Worm (Caenorhabditis elegans) whole organism, L3 larva: Measurements from ENCODE around the gene C02F5.2.
A peak's percentile ranks its signal among the peaks of the same experiment; 100 is the strongest.

Experiments
- R02D3.7 ChIP-seq: fragments of 150-350 bp; optimal IDR thresholded peaks from 2 replicates; lab custom pipeline; 2014; ENCODE audit warnings: missing biosample characterization, missing genetic modification characterization
- ama-1 ChIP-seq: fragments of 150-350 bp; optimal IDR thresholded peaks from 2 replicates; lab custom pipeline; 2018
- ceh-16 ChIP-seq: sonication (generic microtip); optimal IDR thresholded peaks from 2 replicates; lab custom pipeline; 2017; ENCODE audit warnings: missing biosample characterization, missing genetic modification characterization
- ceh-28 ChIP-seq: fragments of 150-350 bp; optimal IDR thresholded peaks from 2 replicates; lab custom pipeline; 2014; ENCODE audit warnings: missing biosample characterization, missing genetic modification reagents, missing genetic modification characterization
- ceh-82 ChIP-seq: fragments of 150-350 bp; optimal IDR thresholded peaks from 2 replicates; lab custom pipeline; 2014; ENCODE audit warnings: missing biosample characterization, missing genetic modification characterization
- ceh-9 ChIP-seq: sonication (generic microtip); optimal IDR thresholded peaks from 2 replicates; lab custom pipeline; 2018; ENCODE audit warnings: missing biosample characterization, missing genetic modification characterization
- daf-12 ChIP-seq: fragments of 150-350 bp; optimal IDR thresholded peaks from 2 replicates; lab custom pipeline; 2014; ENCODE audit warnings: missing biosample characterization, missing genetic modification reagents, missing genetic modification characterization
- egl-27 ChIP-seq: sonication (generic microtip); optimal IDR thresholded peaks from 4 replicates; lab custom pipeline; 2017; ENCODE audit warnings: missing biosample characterization, missing genetic modification reagents, missing genetic modification characterization
- elt-1 ChIP-seq: fragments of 150-350 bp; optimal IDR thresholded peaks from 2 replicates; lab custom pipeline; 2014; ENCODE audit warnings: missing biosample characterization, missing genetic modification characterization
- elt-2 ChIP-seq: sonication (generic microtip); optimal IDR thresholded peaks from 2 replicates; lab custom pipeline; 2016; ENCODE audit warnings: missing genetic modification reagents, mild to moderate bottlenecking, missing genetic modification characterization, missing compliant biosample characterization
- elt-3 ChIP-seq, 3 experiments: fragments of 150-350 bp in 1 of 3; sonication (generic microtip) in 2 of 3; optimal IDR thresholded peaks; 2 replicates in 2 of 3; 4 replicates in 1 of 3; lab custom pipeline; 2014 to 2017; ENCODE audit warnings: missing biosample characterization in 3 of 3, missing genetic modification characterization in 3 of 3
- eor-1 ChIP-seq, 2 experiments: fragments of 150-350 bp; optimal IDR thresholded peaks; 2 replicates each; lab custom pipeline; 2014 to 2018; ENCODE audit warnings: missing biosample characterization in 2 of 2, missing genetic modification characterization in 2 of 2
- fkh-10 ChIP-seq: sonication (generic microtip); optimal IDR thresholded peaks from 2 replicates; lab custom pipeline; 2017; ENCODE audit warnings: missing biosample characterization, missing genetic modification reagents, missing genetic modification characterization
- fkh-2 ChIP-seq: fragments of 150-350 bp; optimal IDR thresholded peaks from 2 replicates; lab custom pipeline; 2014; ENCODE audit warnings: missing biosample characterization, missing genetic modification reagents, missing genetic modification characterization
- hmg-11 ChIP-seq: sonication (generic microtip); optimal IDR thresholded peaks from 2 replicates; lab custom pipeline; 2016; ENCODE audit warnings: missing genetic modification characterization, missing compliant biosample characterization
- jun-1 ChIP-seq: fragments of 150-350 bp; optimal IDR thresholded peaks from 2 replicates; lab custom pipeline; 2014; ENCODE audit warnings: missing biosample characterization, missing genetic modification reagents, missing genetic modification characterization
- lin-15B ChIP-seq: fragments of 150-350 bp; optimal IDR thresholded peaks from 2 replicates; lab custom pipeline; 2014; ENCODE audit warnings: missing biosample characterization, missing genetic modification characterization
- lin-39 ChIP-seq: fragments of 150-350 bp; optimal IDR thresholded peaks from 2 replicates; lab custom pipeline; 2018; ENCODE audit warnings: missing biosample characterization, missing genetic modification reagents, missing genetic modification characterization
- lsy-12 ChIP-seq: sonication (generic microtip); optimal IDR thresholded peaks from 2 replicates; lab custom pipeline; 2016; ENCODE audit warnings: mild to moderate bottlenecking, missing genetic modification characterization, missing compliant biosample characterization
- mdl-1 ChIP-seq: fragments of 150-350 bp; optimal IDR thresholded peaks from 2 replicates; lab custom pipeline; 2014; ENCODE audit warnings: missing biosample characterization, missing genetic modification characterization
- mml-1 ChIP-seq: fragments of 150-350 bp; sonication (generic microtip); optimal IDR thresholded peaks from 3 replicates; lab custom pipeline; 2014; ENCODE audit warnings: missing biosample characterization, missing genetic modification characterization
- nfya-1 ChIP-seq: sonication (generic microtip); optimal IDR thresholded peaks from 2 replicates; lab custom pipeline; 2017; ENCODE audit warnings: missing genetic modification characterization, mild to moderate bottlenecking, missing compliant biosample characterization, antibody characterized with exemption, moderate library complexity; ENCODE audit not compliant: insufficient read depth
- nhr-11 ChIP-seq: fragments of 150-350 bp; optimal IDR thresholded peaks from 2 replicates; lab custom pipeline; 2014; ENCODE audit warnings: missing biosample characterization, missing genetic modification characterization
- nhr-23 ChIP-seq: fragments of 150-350 bp; optimal IDR thresholded peaks from 2 replicates; lab custom pipeline; 2014; ENCODE audit warnings: missing biosample characterization, missing genetic modification reagents, missing genetic modification characterization
- nhr-237 ChIP-seq: fragments of 150-350 bp; optimal IDR thresholded peaks from 2 replicates; lab custom pipeline; 2014; ENCODE audit warnings: missing biosample characterization, missing genetic modification characterization
- nhr-25 ChIP-seq: sonication (generic microtip); optimal IDR thresholded peaks from 2 replicates; lab custom pipeline; 2017; ENCODE audit warnings: missing biosample characterization, missing genetic modification characterization
- nhr-28 ChIP-seq: fragments of 150-350 bp; optimal IDR thresholded peaks from 2 replicates; lab custom pipeline; 2014; ENCODE audit warnings: missing biosample characterization, missing genetic modification characterization
- nhr-43 ChIP-seq: sonication (generic microtip); optimal IDR thresholded peaks from 2 replicates; lab custom pipeline; 2016; ENCODE audit warnings: mild to moderate bottlenecking, missing genetic modification characterization, missing compliant biosample characterization; ENCODE audit not compliant: poor library complexity, severe bottlenecking
- nhr-77 ChIP-seq: fragments of 150-350 bp; optimal IDR thresholded peaks from 2 replicates; lab custom pipeline; 2014; ENCODE audit warnings: missing biosample characterization, missing genetic modification characterization
- pha-4 ChIP-seq: fragments of 150-350 bp; optimal IDR thresholded peaks from 2 replicates; lab custom pipeline; 2014; ENCODE audit warnings: missing biosample characterization, missing genetic modification reagents, missing genetic modification characterization
- pqm-1 ChIP-seq: fragments of 150-350 bp; optimal IDR thresholded peaks from 2 replicates; lab custom pipeline; 2017; ENCODE audit warnings: missing biosample characterization, missing genetic modification characterization, inconsistent platforms
- sea-2 ChIP-seq: fragments of 150-350 bp; sonication (generic microtip); optimal IDR thresholded peaks from 4 replicates; lab custom pipeline; 2014; ENCODE audit warnings: missing biosample characterization, missing genetic modification reagents, missing genetic modification characterization
- skn-1 ChIP-seq: fragments of 150-350 bp; optimal IDR thresholded peaks from 2 replicates; lab custom pipeline; 2014; ENCODE audit warnings: missing biosample characterization, missing genetic modification characterization
- snpc-4 ChIP-seq: fragments of 150-350 bp; optimal IDR thresholded peaks from 2 replicates; lab custom pipeline; 2014; ENCODE audit warnings: missing biosample characterization, missing genetic modification characterization
- tbx-2 ChIP-seq: sonication (generic microtip); optimal IDR thresholded peaks from 2 replicates; lab custom pipeline; 2016; ENCODE audit warnings: mild to moderate bottlenecking, missing genetic modification characterization, missing compliant biosample characterization
- unc-39 ChIP-seq: sonication (generic microtip); optimal IDR thresholded peaks from 4 replicates; lab custom pipeline; 2017; ENCODE audit warnings: missing biosample characterization, missing genetic modification characterization
- unc-62 ChIP-seq: fragments of 150-350 bp; sonication (generic microtip); optimal IDR thresholded peaks from 4 replicates; lab custom pipeline; 2014; ENCODE audit warnings: missing biosample characterization, missing genetic modification reagents, missing genetic modification characterization
- ztf-11 ChIP-seq: fragments of 150-350 bp; optimal IDR thresholded peaks from 2 replicates; lab custom pipeline; 2014; ENCODE audit warnings: missing biosample characterization, missing genetic modification characterization
- ztf-4 ChIP-seq: fragments of 150-350 bp; optimal IDR thresholded peaks from 2 replicates; lab custom pipeline; 2014; ENCODE audit warnings: missing biosample characterization, missing genetic modification characterization

Gene C02F5.2

DNA sequence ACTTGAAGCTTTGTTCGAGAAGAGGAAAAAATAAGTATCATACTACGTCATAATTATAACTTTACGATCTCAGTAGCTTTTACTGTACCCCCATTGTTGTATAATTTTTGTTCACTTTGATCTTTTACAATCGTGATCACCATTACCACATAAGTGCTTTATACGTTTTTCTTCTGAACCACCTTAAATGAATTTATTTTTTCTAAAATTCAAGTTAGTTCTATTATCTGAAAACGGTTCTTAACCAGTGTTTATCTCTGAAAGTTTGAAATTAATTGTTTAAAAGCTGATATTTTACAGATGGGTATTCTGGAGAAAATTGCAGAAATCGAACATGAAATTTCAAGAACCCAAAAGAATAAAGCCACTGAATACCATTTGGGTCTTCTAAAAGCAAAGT lies 3.8 kb upstream of the C02F5.2 start, which contains the start of gene C02F5.3:
TSS of gene C02F5.3 (plus strand) at position 301 of the 400 bp plus-strand sequence.
- TF ChIP-seq elt-2, result no peak
- no peak for TF ChIP-seq skn-1 (tag; lab: Kevin White, UChicago)
- no peak for TF ChIP-seq nfya-1 (tag; lab: Kevin White, UChicago)
- no peak for TF ChIP-seq ceh-28 (tag; lab: Kevin White, UChicago)
- no peak for TF ChIP-seq fkh-10 (GFP tag; lab: Kevin White, UChicago)
- no peak for TF ChIP-seq snpc-4 (tag; lab: Kevin White, UChicago)
- no peak for TF ChIP-seq mdl-1 (tag; lab: Kevin White, UChicago)
- no peak for TF ChIP-seq nhr-237
- TF ChIP-seq ceh-82 (tag; lab: Kevin White, UChicago), result no peak
- no peak for TF ChIP-seq R02D3.7
- no peak for TF ChIP-seq tbx-2
- no peak for TF ChIP-seq hmg-11 (tag; lab: Kevin White, UChicago)
- no peak for TF ChIP-seq unc-62 (GFP tag; lab: Kevin White, UChicago)

DNA sequence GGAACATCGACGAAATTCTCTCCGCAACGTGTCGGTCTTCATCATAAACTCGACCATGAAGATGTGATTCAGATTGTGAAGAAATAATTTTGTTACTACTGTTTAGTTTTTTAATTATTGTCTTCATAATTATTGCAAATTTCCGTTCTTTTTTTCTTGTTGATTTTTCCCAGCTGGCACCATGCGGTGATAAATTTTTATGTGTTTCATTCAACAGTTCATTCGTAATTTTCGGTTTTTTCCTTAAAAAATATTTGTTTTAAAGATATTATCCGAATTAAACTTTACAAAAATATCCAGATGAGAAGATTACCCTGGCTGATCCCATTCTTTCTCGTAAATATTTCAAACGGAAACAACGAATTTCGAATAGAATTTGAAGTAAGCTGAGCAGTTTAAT lies 2.4 kb upstream of the C02F5.2 start, which contains the start of gene C02F5.13:
TSS of gene C02F5.13 (plus strand) at position 301 of the 400 bp plus-strand sequence.
- no peak for TF ChIP-seq ama-1
- TF ChIP-seq nhr-77 (tag; lab: Kevin White, UChicago), result no peak

DNA sequence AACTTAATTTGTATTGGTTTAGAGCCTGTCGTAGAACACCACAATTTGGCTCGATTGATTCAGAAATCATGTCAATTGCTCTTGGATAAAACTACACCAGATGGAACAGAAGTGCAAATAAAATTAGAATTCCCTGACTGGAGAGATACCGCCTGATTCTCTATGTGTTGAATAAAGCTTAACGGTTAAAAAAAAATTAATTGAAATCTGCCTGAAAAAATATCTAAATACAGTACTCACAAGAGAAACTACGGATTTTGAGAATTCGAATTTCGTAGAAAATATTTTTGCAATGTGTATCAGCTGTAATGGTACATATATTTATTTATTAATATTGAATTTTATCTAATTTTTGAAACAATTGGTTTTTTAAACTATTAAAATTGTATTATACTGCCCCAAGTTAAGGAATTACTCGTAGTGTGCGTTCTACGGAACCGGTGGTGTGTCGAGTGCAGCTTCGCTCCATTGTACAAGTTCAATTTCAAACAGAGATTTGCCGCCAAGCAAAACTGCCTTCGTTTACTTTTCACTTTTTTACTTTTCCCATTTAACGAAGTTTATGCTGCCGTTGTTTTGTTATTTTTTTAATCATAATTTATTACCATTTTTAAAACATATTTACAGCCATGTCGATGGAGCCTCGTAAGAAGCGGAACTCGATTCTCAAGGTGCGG lies 726 bp downstream of the C02F5.2 start, which contains the start of gene knl-1:
TSS of gene knl-1 (plus strand) at position 626 of the 677 bp plus-strand sequence.
- TF ChIP-seq lin-15B (tag; lab: Kevin White, UChicago), result peak; percentile 69
- no peak for TF ChIP-seq ceh-9 (tag; lab: Kevin White, UChicago)
- peak; percentile 94 for TF ChIP-seq pha-4 (tag; lab: Kevin White, UChicago)
- no peak for TF ChIP-seq mdl-1 (tag; lab: Kevin White, UChicago)
- no peak for TF ChIP-seq ceh-82 (tag; lab: Kevin White, UChicago)
- TF ChIP-seq elt-3 (tag; optimal IDR thresholded peaks at IDR 0.05; lab: Kevin White, UChicago), result no peak
- peak; percentile 9 for TF ChIP-seq R02D3.7
- TF ChIP-seq elt-2, result peak; percentile 28
- TF ChIP-seq pqm-1, result peak; percentile 5
- peak; percentile 44 for TF ChIP-seq lin-39 (tag; lab: Kevin White, UChicago)
- TF ChIP-seq ceh-16 (tag; lab: Kevin White, UChicago), result no peak
- peak; percentile 28 for TF ChIP-seq nhr-25 (tag; lab: Kevin White, UChicago)
- TF ChIP-seq jun-1 (tag; lab: Kevin White, UChicago), result peak; percentile 6
- no peak for TF ChIP-seq skn-1 (tag; lab: Kevin White, UChicago)
- peak; percentile 52 for TF ChIP-seq nfya-1 (tag; lab: Kevin White, UChicago)
- TF ChIP-seq nhr-23 (tag; lab: Kevin White, UChicago), result peak; percentile 51
- no peak for TF ChIP-seq unc-39 (tag; lab: Kevin White, UChicago)

DNA sequence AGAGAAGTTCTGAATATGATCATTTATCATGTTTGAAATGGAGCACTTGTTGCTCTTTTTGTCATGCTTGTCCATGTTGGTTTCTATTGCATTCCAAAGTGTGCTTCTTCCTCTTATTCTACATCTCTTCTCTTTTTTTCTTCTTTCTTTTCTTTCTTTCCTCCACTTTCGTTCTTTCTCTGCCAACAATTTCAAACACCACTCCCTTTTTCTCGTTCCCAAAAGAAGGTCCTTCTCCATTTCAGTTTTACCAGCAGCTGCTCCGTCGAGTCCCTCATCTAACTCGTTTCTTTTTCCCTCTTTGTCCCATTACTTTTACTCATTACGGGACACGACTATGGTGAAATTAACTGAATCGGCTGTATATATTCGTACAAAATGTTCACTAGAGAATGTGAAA lies 5.5 kb downstream of the C02F5.2 start, which contains the start of gene F09G8.5:
TSS of gene F09G8.5 (plus strand) at position 38 of the 400 bp plus-strand sequence.
- TF ChIP-seq elt-1, result no peak
- TF ChIP-seq ztf-11, result no peak
- TF ChIP-seq ceh-9 (tag; lab: Kevin White, UChicago), result no peak
- TF ChIP-seq lin-39 (tag; lab: Kevin White, UChicago), result peak; percentile 53

DNA sequence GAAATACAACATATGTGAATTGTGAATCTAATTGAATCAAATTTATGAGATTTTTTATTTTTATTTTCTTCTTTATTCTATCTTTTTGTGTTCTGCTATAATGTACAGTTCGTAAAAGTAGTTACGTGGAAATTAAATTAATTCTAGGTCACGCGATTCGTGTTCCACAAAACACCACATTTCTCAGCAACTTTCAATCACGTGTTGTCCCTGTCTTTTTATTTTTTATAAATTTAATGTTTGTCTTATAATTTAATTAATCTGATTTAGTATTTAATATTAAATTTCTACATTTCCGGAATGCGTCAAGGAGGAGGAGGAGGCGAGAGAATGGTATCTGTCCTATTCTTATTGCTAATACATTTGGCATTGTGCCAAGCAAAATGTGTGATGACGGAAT lies 8.6 kb downstream of the C02F5.2 start, which contains the start of gene ncr-2:
TSS of gene ncr-2 (plus strand) at position 301 of the 400 bp plus-strand sequence.
- no peak for TF ChIP-seq nhr-28 (tag; lab: Kevin White, UChicago)
- TF ChIP-seq unc-39 (tag; lab: Kevin White, UChicago), result no peak

DNA sequence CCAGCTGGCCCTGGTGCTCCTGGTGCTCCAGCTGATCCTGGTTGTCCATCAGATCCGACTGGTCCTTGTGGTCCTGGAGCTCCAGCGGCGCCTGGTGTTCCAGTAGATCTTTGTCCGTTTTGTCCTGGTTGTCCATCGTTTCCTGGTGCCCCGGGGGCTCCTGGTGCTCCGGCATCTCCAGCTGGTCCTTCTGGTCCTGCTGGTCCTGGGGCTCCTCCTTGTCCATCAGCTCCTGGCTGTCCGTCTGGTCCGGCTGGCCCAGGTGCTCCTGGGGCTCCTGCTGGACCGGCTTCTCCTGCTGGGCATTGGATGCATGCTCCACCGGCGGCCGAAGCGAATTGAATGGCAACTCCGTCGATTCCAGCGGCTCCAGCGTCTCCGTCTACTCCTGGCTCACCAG lies 13.2 kb downstream of the C02F5.2 start:
- TF ChIP-seq sea-2 (GFP tag; lab: Kevin White, UChicago), result no peak
- no peak for TF ChIP-seq mml-1 (tag; lab: Kevin White, UChicago)
- TF ChIP-seq elt-3 (tag; optimal IDR thresholded peaks at IDR 0.05; lab: Kevin White, UChicago), result no peak
- TF ChIP-seq pha-4 (tag; lab: Kevin White, UChicago), result no peak
- TF ChIP-seq mdl-1 (tag; lab: Kevin White, UChicago), result no peak
- TF ChIP-seq ama-1, result no peak
- no peak for TF ChIP-seq fkh-2 (tag; lab: Kevin White, UChicago)
- no peak for TF ChIP-seq nfya-1 (tag; lab: Kevin White, UChicago)
- no peak for TF ChIP-seq daf-12
- TF ChIP-seq unc-39 (tag; lab: Kevin White, UChicago), result no peak
- no peak for TF ChIP-seq fkh-10 (GFP tag; lab: Kevin White, UChicago)
- TF ChIP-seq nhr-43 (tag; lab: Kevin White, UChicago), result no peak
- TF ChIP-seq nhr-25 (tag; lab: Kevin White, UChicago), result no peak
- TF ChIP-seq nhr-11 (tag; lab: Kevin White, UChicago), result no peak
- no peak for TF ChIP-seq egl-27
- no peak for TF ChIP-seq ztf-11
- no peak for TF ChIP-seq lsy-12 (tag; lab: Kevin White, UChicago)
- TF ChIP-seq eor-1 (tag; optimal IDR thresholded peaks at IDR 0.05; lab: Kevin White, UChicago), result no peak
- TF ChIP-seq hmg-11 (tag; lab: Kevin White, UChicago), result no peak
- no peak for TF ChIP-seq ztf-4 (tag; lab: Kevin White, UChicago)
